Worm (Caenorhabditis elegans): ENCODE results near the gene Y73F4A.1.

DNA sequence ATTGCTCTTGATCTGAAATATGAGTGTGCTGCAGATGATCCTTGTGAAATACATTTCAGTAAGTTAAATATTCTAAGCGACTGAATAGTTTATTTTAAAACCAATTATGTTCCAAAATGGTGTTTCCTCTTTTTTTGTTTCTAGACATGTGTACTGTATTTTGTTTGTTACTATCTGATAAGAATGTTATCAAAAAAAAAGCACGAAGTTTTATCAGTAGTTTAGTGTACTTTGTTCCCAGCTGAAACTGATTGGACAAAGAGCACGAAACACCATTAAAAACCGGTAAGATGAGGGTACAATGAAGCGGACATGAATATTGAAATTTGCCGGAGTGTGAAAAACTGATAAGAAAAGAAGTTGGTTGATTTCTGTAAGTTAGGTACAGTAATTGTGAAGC, 25.0 kb upstream of the Y73F4A.1 start:
- no peak for TF ChIP-seq egl-13 (tag; optimal IDR thresholded peaks at IDR 0.05)
- TF ChIP-seq fkh-10 (GFP tag; optimal IDR thresholded peaks at IDR 0.05) = no peak
- no peak for TF ChIP-seq nhr-77 (tag; optimal IDR thresholded peaks at IDR 0.05)
- TF ChIP-seq ces-1 (GFP tag; optimal IDR thresholded peaks at IDR 0.05) = no peak
- TF ChIP-seq nhr-28 (tag; optimal IDR thresholded peaks at IDR 0.05) = no peak
- no peak for TF ChIP-seq ceh-82 (tag; optimal IDR thresholded peaks at IDR 0.05)
- TF ChIP-seq lin-14 (GFP tag; optimal IDR thresholded peaks at IDR 0.05) = no peak

Measured in whole organism, L1 larva.